Worm (Caenorhabditis elegans) whole organism, L2 larva: ENCODE measurements around the gene srsy-2.
A peak's percentile ranks its signal among the peaks of the same experiment; 100 is the strongest.

ENCODE experiments used
- C34F6.9 ChIP-seq: fragments of 150-350 bp; optimal IDR thresholded peaks from 2 replicates; lab custom pipeline; 2014; ENCODE audit warnings: missing biosample characterization, missing genetic modification characterization
- Y55F3AM.14 ChIP-seq: fragments of 200-800 bp; sonication (Bioruptor generic); optimal IDR thresholded peaks from 2 replicates; lab custom pipeline; 2018; ENCODE audit warnings: mild to moderate bottlenecking, missing genetic modification characterization, missing compliant biosample characterization
- alr-1 ChIP-seq: fragments of 150-350 bp; optimal IDR thresholded peaks from 2 replicates; lab custom pipeline; 2014; ENCODE audit warnings: missing biosample characterization, missing genetic modification characterization
- aly-2 ChIP-seq: fragments of 150-350 bp; optimal IDR thresholded peaks from 2 replicates; lab custom pipeline; 2014; ENCODE audit warnings: missing biosample characterization, missing genetic modification characterization
- ama-1 ChIP-seq: fragments of 150-350 bp; optimal IDR thresholded peaks from 2 replicates; lab custom pipeline; 2018; ENCODE audit warnings: inconsistent platforms
- ceh-16 ChIP-seq: fragments of 150-350 bp; optimal IDR thresholded peaks from 2 replicates; lab custom pipeline; 2014; ENCODE audit warnings: missing biosample characterization, missing genetic modification characterization
- crh-2 ChIP-seq: sonication (generic microtip); optimal IDR thresholded peaks from 2 replicates; lab custom pipeline; 2017; ENCODE audit warnings: missing biosample characterization, missing genetic modification characterization
- egl-27 ChIP-seq: sonication (generic microtip); optimal IDR thresholded peaks from 3 replicates; lab custom pipeline; 2017; ENCODE audit warnings: missing biosample characterization, missing genetic modification reagents, missing genetic modification characterization
- fos-1 ChIP-seq: fragments of 150-350 bp; optimal IDR thresholded peaks from 2 replicates; lab custom pipeline; 2014; ENCODE audit warnings: missing biosample characterization, missing genetic modification characterization
- gmeb-1 ChIP-seq: fragments of 150-350 bp; optimal IDR thresholded peaks from 2 replicates; lab custom pipeline; 2014; ENCODE audit warnings: missing biosample characterization, missing genetic modification characterization
- lin-11 ChIP-seq: fragments of 150-350 bp; sonication (generic microtip); optimal IDR thresholded peaks from 2 replicates; lab custom pipeline; 2014; ENCODE audit warnings: missing biosample characterization, missing genetic modification characterization, inconsistent platforms, mixed read lengths
- lin-13 ChIP-seq: fragments of 150-350 bp; optimal IDR thresholded peaks from 2 replicates; lab custom pipeline; 2014; ENCODE audit warnings: missing biosample characterization, missing genetic modification reagents, missing genetic modification characterization
- lin-39 ChIP-seq: fragments of 150-350 bp; optimal IDR thresholded peaks from 2 replicates; lab custom pipeline; 2014; ENCODE audit warnings: missing biosample characterization, missing genetic modification reagents, missing genetic modification characterization
- lsy-2 ChIP-seq, 2 experiments: fragments of 150-350 bp in 1 of 2; sonication (generic microtip) in 1 of 2; optimal IDR thresholded peaks; 2 replicates each; lab custom pipeline; 2014 to 2017; ENCODE audit warnings: missing biosample characterization in 2 of 2, missing genetic modification characterization in 2 of 2
- mab-5 ChIP-seq: fragments of 150-350 bp; optimal IDR thresholded peaks from 2 replicates; lab custom pipeline; 2014; ENCODE audit warnings: missing biosample characterization, missing genetic modification characterization
- mdl-1 ChIP-seq, 2 experiments: fragments of 150-350 bp in 1 of 2; sonication (generic microtip) in 1 of 2; optimal IDR thresholded peaks; 2 replicates each; lab custom pipeline; 2017; ENCODE audit warnings: missing biosample characterization in 2 of 2, missing genetic modification characterization in 2 of 2
- nhr-11 ChIP-seq: fragments of 150-350 bp; optimal IDR thresholded peaks from 2 replicates; lab custom pipeline; 2014; ENCODE audit warnings: missing biosample characterization, missing genetic modification characterization
- nhr-12 ChIP-seq: fragments of 150-350 bp; optimal IDR thresholded peaks from 2 replicates; lab custom pipeline; 2014; ENCODE audit warnings: missing biosample characterization, missing genetic modification characterization
- nhr-129 ChIP-seq: fragments of 150-350 bp; optimal IDR thresholded peaks from 2 replicates; lab custom pipeline; 2014; ENCODE audit warnings: missing biosample characterization, missing genetic modification characterization
- nhr-21 ChIP-seq: fragments of 150-350 bp; optimal IDR thresholded peaks from 2 replicates; lab custom pipeline; 2014; ENCODE audit warnings: missing biosample characterization, missing genetic modification characterization
- nhr-23 ChIP-seq: fragments of 150-350 bp; optimal IDR thresholded peaks from 2 replicates; lab custom pipeline; 2014; ENCODE audit warnings: missing biosample characterization, missing genetic modification reagents, missing genetic modification characterization
- nhr-6 ChIP-seq: fragments of 150-350 bp; optimal IDR thresholded peaks from 2 replicates; lab custom pipeline; 2014; ENCODE audit warnings: missing biosample characterization, missing genetic modification characterization
- nhr-77 ChIP-seq: fragments of 150-350 bp; optimal IDR thresholded peaks from 2 replicates; lab custom pipeline; 2014; ENCODE audit warnings: missing biosample characterization, missing genetic modification characterization
- peb-1 ChIP-seq: fragments of 150-350 bp; optimal IDR thresholded peaks from 2 replicates; lab custom pipeline; 2014; ENCODE audit warnings: missing biosample characterization, missing genetic modification characterization
- sem-4 ChIP-seq: fragments of 150-350 bp; optimal IDR thresholded peaks from 2 replicates; lab custom pipeline; 2014; ENCODE audit warnings: missing biosample characterization, missing genetic modification reagents, missing genetic modification characterization
- skn-1 ChIP-seq: sonication (generic microtip); optimal IDR thresholded peaks from 2 replicates; lab custom pipeline; 2017; ENCODE audit warnings: missing biosample characterization, missing genetic modification characterization
- sma-3 ChIP-seq: sonication (generic microtip); optimal IDR thresholded peaks from 2 replicates; lab custom pipeline; 2016; ENCODE audit warnings: missing genetic modification reagents, missing genetic modification characterization, missing compliant biosample characterization
- sma-9 ChIP-seq, 2 experiments: fragments of 150-350 bp in 1 of 2; sonication (generic microtip) in 1 of 2; optimal IDR thresholded peaks; 2 replicates each; lab custom pipeline; 2014 to 2016; ENCODE audit warnings: missing genetic modification characterization in 2 of 2, mild to moderate bottlenecking in 1 of 2, missing biosample characterization in 1 of 2, missing compliant biosample characterization in 1 of 2, missing genetic modification reagents in 1 of 2, moderate library complexity in 1 of 2
- unc-39 ChIP-seq: fragments of 150-350 bp; optimal IDR thresholded peaks from 2 replicates; lab custom pipeline; 2014; ENCODE audit warnings: missing biosample characterization, missing genetic modification characterization
- unc-62 ChIP-seq: fragments of 150-350 bp; optimal IDR thresholded peaks from 2 replicates; lab custom pipeline; 2014; ENCODE audit warnings: missing biosample characterization, missing genetic modification reagents, missing genetic modification characterization
- zag-1 ChIP-seq: fragments of 150-350 bp; optimal IDR thresholded peaks from 2 replicates; lab custom pipeline; 2014; ENCODE audit warnings: missing biosample characterization, missing genetic modification characterization
- ztf-11 ChIP-seq: sonication (generic microtip); optimal IDR thresholded peaks from 2 replicates; lab custom pipeline; 2017; ENCODE audit warnings: missing biosample characterization, missing genetic modification characterization
- ztf-4 ChIP-seq: fragments of 150-350 bp; optimal IDR thresholded peaks from 2 replicates; lab custom pipeline; 2014; ENCODE audit warnings: missing biosample characterization, missing genetic modification characterization

srsy-2 gene

DNA sequence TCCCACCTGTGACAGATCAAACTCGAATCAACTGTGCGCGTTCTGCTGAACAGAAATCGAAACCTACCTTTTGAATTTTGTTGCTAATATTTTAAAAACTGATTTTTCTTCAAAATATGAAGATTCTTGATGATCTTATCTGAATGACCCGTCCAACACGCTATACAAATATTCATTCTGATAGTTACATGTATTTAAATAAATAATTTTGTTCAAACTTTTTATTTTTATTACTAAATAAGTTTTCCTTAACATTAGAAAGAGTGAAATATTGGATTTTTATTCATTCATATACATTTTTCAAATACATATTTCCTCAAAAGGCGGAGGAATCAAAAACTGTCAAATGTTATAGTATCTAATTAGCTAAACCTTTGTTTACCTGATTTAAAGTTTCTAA lies 41.1 kb upstream of the srsy-2 start, which contains the start of gene F13H8.8:
F13H8.8 (minus strand) TSS at position 101 of the 400 bp plus-strand sequence.
- TF ChIP-seq nhr-77 (tag; lab: Kevin White, UChicago): no peak
- TF ChIP-seq lsy-2 (tag; optimal IDR thresholded peaks at IDR 0.05; lab: Kevin White, UChicago): no peak
- TF ChIP-seq egl-27 (tag; lab: Kevin White, UChicago): no peak
- no peak for TF ChIP-seq lin-11 (tag; lab: Kevin White, UChicago)
- no peak for TF ChIP-seq skn-1 (tag; lab: Kevin White, UChicago)
- no peak for TF ChIP-seq alr-1 (tag; lab: Kevin White, UChicago)
- no peak for TF ChIP-seq fos-1 (tag; lab: Kevin White, UChicago)
- no peak for TF ChIP-seq mab-5 (tag; lab: Kevin White, UChicago)
- no peak for TF ChIP-seq ama-1 (lab: Kevin White, UChicago)
- TF ChIP-seq nhr-11 (tag; lab: Kevin White, UChicago): no peak
- no peak for TF ChIP-seq nhr-21 (tag; lab: Kevin White, UChicago)
- no peak for TF ChIP-seq sma-9 (GFP tag; optimal IDR thresholded peaks at IDR 0.05; lab: Kevin White, UChicago)
- TF ChIP-seq sma-9 (tag; optimal IDR thresholded peaks at IDR 0.05; lab: Kevin White, UChicago): no peak
- no peak for TF ChIP-seq sma-3 (GFP tag; lab: Kevin White, UChicago)

DNA sequence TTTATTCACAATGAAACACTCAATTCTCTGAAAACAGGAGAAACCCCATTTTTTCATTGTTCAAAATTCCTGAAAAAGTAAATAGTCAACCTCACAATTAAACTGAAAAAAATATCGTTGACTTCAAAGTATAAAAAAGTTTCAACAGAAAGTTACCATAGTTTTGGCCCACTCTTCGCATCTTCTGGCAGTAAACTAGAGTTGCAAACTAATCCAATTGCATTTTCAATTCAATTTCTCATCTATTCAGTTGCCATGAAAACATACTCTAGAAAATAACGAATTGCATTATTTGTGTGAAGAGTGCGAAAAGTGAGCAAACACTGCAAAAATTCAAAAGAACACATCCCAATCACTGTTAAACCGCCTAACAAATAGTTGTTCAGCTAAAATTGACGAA lies 36.8 kb upstream of the srsy-2 start, which contains the start of gene F13H8.3:
F13H8.3 (plus strand) TSS at position 301 of the 400 bp plus-strand sequence.
- TF ChIP-seq C34F6.9 (no peak), crh-2 (tag; lab: Kevin White, UChicago) (no peak), egl-27 (tag; lab: Kevin White, UChicago) (no peak), ztf-4 (no peak), sem-4 (tag; lab: Kevin White, UChicago) (no peak), peb-1 (tag; lab: Kevin White, UChicago) (no peak), mdl-1 (tag; optimal IDR thresholded peaks at IDR 0.05; lab: Kevin White, UChicago) (no peak), gmeb-1 (tag; lab: Kevin White, UChicago) (no peak), sma-9 (GFP tag; optimal IDR thresholded peaks at IDR 0.05; lab: Kevin White, UChicago) (no peak), sma-9 (tag; optimal IDR thresholded peaks at IDR 0.05; lab: Kevin White, UChicago) (no peak), lsy-2 (tag; optimal IDR thresholded peaks at IDR 0.05; lab: Kevin White, UChicago) (no peak), ztf-11 (tag; lab: Kevin White, UChicago) (no peak), ama-1 (lab: Kevin White, UChicago) (no peak), ceh-16 (no peak), unc-39 (tag; lab: Kevin White, UChicago) (no peak)

DNA sequence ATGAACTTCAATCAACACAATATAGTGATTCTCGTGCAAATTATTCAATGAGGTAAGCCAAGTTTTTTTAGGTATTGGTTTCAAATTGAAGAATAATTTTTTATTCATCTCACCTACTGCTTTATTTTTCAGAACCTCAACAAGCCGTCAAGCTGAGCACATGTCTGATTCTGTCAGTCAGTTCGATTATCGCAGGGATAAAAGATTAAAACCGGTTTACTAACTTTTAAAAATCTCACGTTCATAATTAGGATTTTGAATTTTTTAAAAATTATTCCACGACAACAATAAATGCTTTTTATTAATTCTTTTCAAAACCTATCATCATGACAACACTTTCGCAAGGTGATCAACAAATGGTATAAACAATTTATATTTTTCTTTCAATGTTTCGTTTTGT lies 35.3 kb upstream of the srsy-2 start, which contains the start of gene F13H8.12:
F13H8.12 (plus strand) TSS at position 301 of the 400 bp plus-strand sequence.
- TF ChIP-seq zag-1 (no peak), sma-9 (GFP tag; optimal IDR thresholded peaks at IDR 0.05; lab: Kevin White, UChicago) (no peak), sma-9 (tag; optimal IDR thresholded peaks at IDR 0.05; lab: Kevin White, UChicago) (no peak), peb-1 (tag; lab: Kevin White, UChicago) (no peak), nhr-6 (tag; lab: Kevin White, UChicago) (no peak), crh-2 (tag; lab: Kevin White, UChicago) (no peak), lin-39 (tag; lab: Kevin White, UChicago) (no peak), nhr-21 (tag; lab: Kevin White, UChicago) (no peak), lin-11 (tag; lab: Kevin White, UChicago) (no peak), nhr-23 (tag; lab: Kevin White, UChicago) (no peak), nhr-11 (tag; lab: Kevin White, UChicago) (no peak), Y55F3AM.14 (no peak), gmeb-1 (tag; lab: Kevin White, UChicago) (no peak), ztf-11 (tag; lab: Kevin White, UChicago) (no peak), egl-27 (tag; lab: Kevin White, UChicago) (no peak), lin-13 (GFP tag; lab: Kevin White, UChicago) (no peak), aly-2 (tag; lab: Kevin White, UChicago) (no peak), unc-62 (no peak), nhr-12 (tag; lab: Kevin White, UChicago) (no peak)

DNA sequence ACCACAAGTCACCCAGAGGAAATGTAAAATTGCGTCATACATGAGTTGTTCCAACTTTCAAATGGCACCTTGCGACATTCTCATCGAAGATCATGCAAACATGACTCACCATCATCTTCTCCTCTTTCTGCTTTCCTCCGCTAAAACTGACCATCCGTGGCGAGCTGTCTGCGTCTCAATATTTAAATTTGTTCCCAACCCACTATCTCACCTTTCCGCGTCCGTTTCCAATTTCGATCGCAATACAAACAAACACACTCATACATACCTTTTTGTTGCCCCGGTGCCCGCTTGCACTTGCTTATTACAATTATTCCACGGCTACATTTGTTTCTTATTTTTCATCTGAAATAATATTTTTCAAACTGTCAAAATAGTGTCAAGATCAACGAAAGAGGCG lies 33.8 kb upstream of the srsy-2 start, which contains the start of gene nmgp-1:
nmgp-1 (plus strand) TSS at position 174 of the 400 bp plus-strand sequence.
- TF ChIP-seq nhr-129 (tag; lab: Kevin White, UChicago) (peak; percentile 25), fos-1 (tag; lab: Kevin White, UChicago) (peak; percentile 66), sma-3 (GFP tag; lab: Kevin White, UChicago) (no peak)
